Fruit fly (Drosophila melanogaster) whole organism, prepupa: ENCODE measurements around the gene CG13603.
A peak's percentile ranks its signal among the peaks of the same experiment; 100 is the strongest.

Experiments
- Blimp-1 ChIP-seq: fragments of 200-800 bp; sonication (Bioruptor generic); optimal IDR thresholded peaks from 3 replicates; lab custom pipeline; 2017; ENCODE audit warnings: missing biosample characterization, missing genetic modification characterization, mild to moderate bottlenecking, moderate library complexity, missing genetic modification reagents
- CG10631 ChIP-seq: fragments of 200-800 bp; sonication (Bioruptor generic); optimal IDR thresholded peaks from 2 replicates; lab custom pipeline; 2016; ENCODE audit warnings: missing biosample characterization, missing genetic modification characterization
- CG10669 ChIP-seq: fragments of 200-800 bp; sonication (Bioruptor generic); optimal IDR thresholded peaks from 3 replicates; lab custom pipeline; 2018; ENCODE audit warnings: missing biosample characterization, mild to moderate bottlenecking, missing genetic modification characterization, moderate library complexity
- CG11294 ChIP-seq: fragments of 200-800 bp; sonication (Bioruptor generic); IDR thresholded peaks from 2 replicates; pipeline ENCODE4 v1.3.6; 2022; ENCODE audit warnings: missing biosample characterization, missing genetic modification characterization
- CG11902 ChIP-seq: fragments of 200-800 bp; sonication (Bioruptor generic); optimal IDR thresholded peaks from 3 replicates; lab custom pipeline; 2016; ENCODE audit warnings: missing biosample characterization, missing genetic modification characterization
- CG1621 ChIP-seq: fragments of 200-800 bp; sonication (Bioruptor generic); optimal IDR thresholded peaks from 3 replicates; lab custom pipeline; 2018; ENCODE audit warnings: missing biosample characterization, mild to moderate bottlenecking, missing genetic modification characterization
- CG16779 ChIP-seq: fragments of 200-800 bp; sonication (Bioruptor generic); optimal IDR thresholded peaks from 3 replicates; lab custom pipeline; 2017; ENCODE audit warnings: missing biosample characterization, mild to moderate bottlenecking, missing genetic modification characterization
- CG3032 ChIP-seq: fragments of 200-800 bp; optimal IDR thresholded peaks from 2 replicates; lab custom pipeline; 2019; ENCODE audit warnings: missing biosample characterization, mild to moderate bottlenecking, missing genetic modification characterization, moderate library complexity
- CG31627 ChIP-seq: fragments of 200-800 bp; sonication (Bioruptor generic); optimal IDR thresholded peaks from 3 replicates; lab custom pipeline; 2016; ENCODE audit warnings: missing biosample characterization, missing genetic modification characterization
- CG32006 ChIP-seq: fragments of 200-800 bp; sonication (Bioruptor generic); optimal IDR thresholded peaks from 3 replicates; lab custom pipeline; 2017; ENCODE audit warnings: missing biosample characterization, mild to moderate bottlenecking, missing genetic modification characterization
- CG34406 ChIP-seq: fragments of 200-800 bp; sonication (Bioruptor generic); optimal IDR thresholded peaks from 3 replicates; lab custom pipeline; 2016; ENCODE audit warnings: missing biosample characterization, missing genetic modification characterization
- CG3919 ChIP-seq: fragments of 200-800 bp; sonication (Bioruptor generic); optimal IDR thresholded peaks from 3 replicates; lab custom pipeline; 2016; ENCODE audit warnings: missing biosample characterization, missing genetic modification characterization
- CG4318 ChIP-seq: fragments of 200-800 bp; sonication (Bioruptor generic); optimal IDR thresholded peaks from 3 replicates; lab custom pipeline; 2017; ENCODE audit warnings: missing biosample characterization, mild to moderate bottlenecking, missing genetic modification characterization
- CG6163 ChIP-seq: fragments of 200-800 bp; sonication (Bioruptor generic); IDR thresholded peaks from 3 replicates; pipeline ENCODE4 v1.3.6; 2022; ENCODE audit warnings: missing biosample characterization, missing genetic modification characterization
- CG6276 ChIP-seq: fragments of 200-800 bp; sonication (Bioruptor generic); optimal IDR thresholded peaks from 2 replicates; lab custom pipeline; 2017; ENCODE audit warnings: missing biosample characterization, mild to moderate bottlenecking, missing genetic modification characterization
- CG6792 ChIP-seq: fragments of 200-800 bp; sonication (Bioruptor generic); optimal IDR thresholded peaks from 3 replicates; lab custom pipeline; 2016; ENCODE audit warnings: missing biosample characterization, missing genetic modification characterization
- CG6854 ChIP-seq: fragments of 200-800 bp; sonication (Bioruptor generic); optimal IDR thresholded peaks from 2 replicates; lab custom pipeline; 2017; ENCODE audit warnings: missing biosample characterization, mild to moderate bottlenecking, missing genetic modification characterization
- CG8119 ChIP-seq: fragments of 200-800 bp; sonication (Bioruptor generic); IDR thresholded peaks from 3 replicates; pipeline ENCODE4 v1.3.6; 2022; ENCODE audit warnings: missing biosample characterization, missing genetic modification characterization
- CG8319 ChIP-seq: fragments of 200-800 bp; sonication (Bioruptor generic); optimal IDR thresholded peaks from 3 replicates; lab custom pipeline; 2016; ENCODE audit warnings: missing biosample characterization, missing genetic modification characterization
- CG8632 ChIP-seq: fragments of 200-800 bp; sonication (Bioruptor generic); optimal IDR thresholded peaks from 3 replicates; lab custom pipeline; 2016; ENCODE audit warnings: missing biosample characterization, missing genetic modification characterization
- CG9139 ChIP-seq: fragments of 200-800 bp; sonication (Bioruptor generic); optimal IDR thresholded peaks from 3 replicates; lab custom pipeline; 2017; ENCODE audit warnings: missing biosample characterization, mild to moderate bottlenecking, missing genetic modification characterization
- Eip75B ChIP-seq: fragments of 200-800 bp; sonication (Bioruptor generic); optimal IDR thresholded peaks from 3 replicates; lab custom pipeline; 2016; ENCODE audit warnings: missing biosample characterization, missing genetic modification characterization
- Eip78C ChIP-seq: fragments of 200-800 bp; sonication (Bioruptor generic); peaks from one replicate; lab custom pipeline; 2016; ENCODE audit warnings: missing biosample characterization, missing genetic modification characterization
- Eip93F ChIP-seq: fragments of 200-800 bp; sonication (Bioruptor generic); optimal IDR thresholded peaks from 2 replicates; lab custom pipeline; 2016; ENCODE audit warnings: missing biosample characterization, mild to moderate bottlenecking, missing genetic modification characterization
- Ets21C ChIP-seq: fragments of 200-800 bp; sonication (Bioruptor generic); optimal IDR thresholded peaks from 3 replicates; lab custom pipeline; 2016; ENCODE audit warnings: missing biosample characterization, missing genetic modification characterization
- Ets96B ChIP-seq: fragments of 200-800 bp; optimal IDR thresholded peaks from 2 replicates; lab custom pipeline; 2019; ENCODE audit warnings: missing biosample characterization, mild to moderate bottlenecking, missing genetic modification characterization, moderate library complexity
- Gug ChIP-seq: fragments of 200-800 bp; sonication (Bioruptor generic); IDR thresholded peaks from 2 replicates; pipeline ENCODE4 v1.3.6; 2022; ENCODE audit warnings: missing biosample characterization, missing genetic modification characterization
- Hr39 ChIP-seq: fragments of 200-800 bp; sonication (Bioruptor generic); optimal IDR thresholded peaks from 2 replicates; lab custom pipeline; 2016; ENCODE audit warnings: missing biosample characterization, missing genetic modification characterization
- Hr4 ChIP-seq: fragments of 200-800 bp; sonication (Bioruptor generic); optimal IDR thresholded peaks from 3 replicates; lab custom pipeline; 2016; ENCODE audit warnings: missing biosample characterization, missing genetic modification characterization
- Lpt ChIP-seq: fragments of 200-800 bp; sonication (Bioruptor generic); optimal IDR thresholded peaks from 3 replicates; lab custom pipeline; 2016; ENCODE audit warnings: missing biosample characterization, missing genetic modification characterization
- Met ChIP-seq: fragments of 200-800 bp; sonication (Bioruptor generic); optimal IDR thresholded peaks from 3 replicates; lab custom pipeline; 2016; ENCODE audit warnings: missing biosample characterization, missing genetic modification characterization
- OdsH ChIP-seq: fragments of 200-800 bp; sonication (Bioruptor generic); optimal IDR thresholded peaks from 3 replicates; lab custom pipeline; 2016; ENCODE audit warnings: missing biosample characterization, missing genetic modification characterization
- Smox ChIP-seq: fragments of 200-800 bp; sonication (Bioruptor generic); optimal IDR thresholded peaks from 3 replicates; lab custom pipeline; 2016; ENCODE audit warnings: missing biosample characterization, missing genetic modification characterization
- Sox102F ChIP-seq: fragments of 200-800 bp; sonication (Bioruptor generic); optimal IDR thresholded peaks from 2 replicates; lab custom pipeline; 2016; ENCODE audit warnings: missing biosample characterization, mild to moderate bottlenecking, missing genetic modification characterization
- Sox14 ChIP-seq: fragments of 200-800 bp; sonication (Bioruptor generic); optimal IDR thresholded peaks from 3 replicates; lab custom pipeline; 2016; ENCODE audit warnings: missing biosample characterization, missing genetic modification characterization
- Sox15 ChIP-seq: fragments of 200-800 bp; sonication (Bioruptor generic); optimal IDR thresholded peaks from 3 replicates; lab custom pipeline; 2016; ENCODE audit warnings: missing biosample characterization, missing genetic modification characterization
- achi ChIP-seq: fragments of 200-800 bp; sonication (Bioruptor generic); optimal IDR thresholded peaks from 3 replicates; lab custom pipeline; 2016; ENCODE audit warnings: missing biosample characterization, missing genetic modification characterization
- cyc ChIP-seq: fragments of 200-800 bp; sonication (Bioruptor generic); optimal IDR thresholded peaks from 3 replicates; lab custom pipeline; 2016; ENCODE audit warnings: missing biosample characterization, missing genetic modification characterization
- dsx ChIP-seq: fragments of 200-800 bp; optimal IDR thresholded peaks from 3 replicates; lab custom pipeline; 2019; ENCODE audit warnings: missing biosample characterization, mild to moderate bottlenecking, missing genetic modification characterization, moderate library complexity; ENCODE audit not compliant: poor library complexity, severe bottlenecking
- eg ChIP-seq: fragments of 200-800 bp; sonication (Bioruptor generic); IDR thresholded peaks from 3 replicates; pipeline ENCODE4 v1.3.6; 2022; ENCODE audit warnings: missing biosample characterization, missing genetic modification characterization
- fkh ChIP-seq: fragments of 200-800 bp; sonication (Bioruptor generic); optimal IDR thresholded peaks from 3 replicates; lab custom pipeline; 2017; ENCODE audit warnings: missing biosample characterization, mild to moderate bottlenecking, missing genetic modification characterization, moderate library complexity
- lz ChIP-seq: fragments of 200-800 bp; sonication (Bioruptor generic); optimal IDR thresholded peaks from 3 replicates; lab custom pipeline; 2016; ENCODE audit warnings: missing biosample characterization, missing genetic modification characterization
- net ChIP-seq: fragments of 200-800 bp; sonication (Bioruptor generic); optimal IDR thresholded peaks from 3 replicates; lab custom pipeline; 2016; ENCODE audit warnings: missing biosample characterization, missing genetic modification characterization
- salr ChIP-seq, 2 experiments: fragments of 200-800 bp; sonication (Bioruptor generic); optimal IDR thresholded peaks; 3 replicates each; lab custom pipeline; 2016 to 2018; ENCODE audit warnings: missing biosample characterization in 2 of 2, missing genetic modification characterization in 2 of 2, mild to moderate bottlenecking in 1 of 2
- spab ChIP-seq: fragments of 200-800 bp; sonication (Bioruptor generic); optimal IDR thresholded peaks from 2 replicates; lab custom pipeline; 2017; ENCODE audit warnings: missing biosample characterization, mild to moderate bottlenecking, missing genetic modification characterization, missing genetic modification reagents
- ss ChIP-seq, 2 experiments: fragments of 200-800 bp; sonication (Bioruptor generic); optimal IDR thresholded peaks; 2 replicates in 1 of 2; 3 replicates in 1 of 2; lab custom pipeline; 2017 to 2018; ENCODE audit warnings: mild to moderate bottlenecking in 2 of 2, missing biosample characterization in 2 of 2, missing genetic modification characterization in 2 of 2, moderate library complexity in 1 of 2
- svp ChIP-seq: fragments of 200-800 bp; sonication (Bioruptor generic); peaks from one replicate; lab custom pipeline; 2016; ENCODE audit warnings: missing biosample characterization, missing genetic modification characterization
- topi ChIP-seq: fragments of 200-800 bp; sonication (Bioruptor generic); optimal IDR thresholded peaks from 3 replicates; lab custom pipeline; 2016; ENCODE audit warnings: missing biosample characterization, missing genetic modification characterization
- vri ChIP-seq: fragments of 200-800 bp; sonication (Bioruptor generic); optimal IDR thresholded peaks from 3 replicates; lab custom pipeline; 2016; ENCODE audit warnings: missing biosample characterization, mild to moderate bottlenecking, missing genetic modification characterization

CG13603 gene

DNA sequence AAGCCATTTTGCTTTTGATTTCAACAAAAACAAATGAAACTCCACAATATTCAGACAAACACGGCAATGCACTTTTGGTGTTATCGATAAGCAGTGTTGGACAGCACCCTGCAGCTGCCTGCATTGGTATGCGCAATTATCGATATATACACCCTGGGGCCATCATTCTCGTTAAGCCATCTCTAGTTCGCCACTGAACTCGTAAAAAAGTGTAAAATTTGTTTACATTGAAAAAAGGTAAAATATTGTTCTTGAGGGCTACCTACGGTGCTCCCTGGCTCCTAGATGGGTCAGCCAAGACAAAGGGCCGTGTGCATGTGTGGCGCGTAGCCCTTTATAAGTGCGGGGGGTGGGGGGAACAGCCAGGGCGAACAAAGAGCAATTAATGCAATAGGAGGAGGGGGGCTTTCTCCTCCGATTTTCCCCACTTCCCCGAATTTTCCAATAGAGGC lies at the start of gene CG13603, which contains the start of gene CG5902 (continued):
- TF ChIP-seq CG32006 (GFP tag; lab: Kevin White, UChicago) (no peak), Met (no peak), ss (GFP tag; optimal IDR thresholded peaks at IDR 0.05; lab: Kevin White, UChicago) (peak in 1 of 2 experiments; percentile 72), achi (no peak)

DNA sequence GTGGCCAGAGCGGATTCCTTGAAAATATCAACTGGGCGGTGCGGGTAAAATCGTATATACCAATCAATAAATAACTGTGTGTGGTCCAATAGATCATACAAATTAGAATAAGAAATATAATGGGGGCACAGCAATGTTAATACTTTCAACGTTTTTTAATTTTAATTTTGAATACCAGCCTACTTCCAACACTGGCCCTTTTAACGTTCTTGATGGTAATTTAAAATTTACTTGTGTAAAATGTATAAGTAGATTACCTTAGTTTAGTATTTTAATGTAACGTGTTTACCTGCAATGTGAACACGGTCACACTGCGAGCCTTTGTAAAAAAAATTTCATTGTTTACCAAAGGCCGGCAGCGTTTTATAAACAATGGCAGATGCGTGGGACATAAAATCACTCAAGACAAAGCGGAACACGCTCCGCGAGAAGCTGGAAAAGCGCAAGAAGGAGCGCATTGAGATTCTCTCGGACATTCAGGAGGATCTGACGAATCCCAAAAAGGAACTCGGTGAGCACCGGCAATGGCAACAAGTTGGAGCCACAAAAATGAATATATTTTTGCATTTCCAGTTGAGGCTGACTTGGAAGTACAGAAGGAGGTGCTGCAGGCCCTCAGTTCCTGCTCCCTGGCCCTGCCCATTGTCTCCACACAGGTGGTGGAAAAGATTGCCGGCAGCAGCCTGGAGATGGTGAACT lies 45.6 kb upstream of the CG13603 start, which contains the start of the genes KrT95D and Mettl3:
TSS of gene KrT95D (minus strand) at position 3 of the 699 bp plus-strand sequence.
TSS of gene Mettl3 (plus strand) at position 333 of the 699 bp plus-strand sequence.
- TF ChIP-seq CG10631 (GFP tag; lab: Kevin White, UChicago) (no peak), lz (peak; percentile 2), Smox (GFP tag; lab: Kevin White, UChicago) (peak; percentile 1), Eip78C (GFP tag; lab: Kevin White, UChicago) (no peak), CG9139 (GFP tag; lab: Kevin White, UChicago) (no peak), OdsH (GFP tag; lab: Kevin White, UChicago) (no peak), CG10669 (no peak), CG4318 (GFP tag; lab: Kevin White, UChicago) (no peak), CG11294 (GFP tag; lab: Robert Waterston, UW) (no peak), CG3032 (tag; lab: Kevin White, UChicago) (peak; percentile 1), svp (GFP tag; lab: Kevin White, UChicago) (no peak), CG8632 (no peak), CG6792 (GFP tag; lab: Kevin White, UChicago) (no peak), cyc (GFP tag; lab: Kevin White, UChicago) (peak; percentile 3), CG31627 (peak; percentile 30), CG6163 (GFP tag; lab: Robert Waterston, UW) (no peak), CG1621 (tag; lab: Kevin White, UChicago) (no peak), CG8319 (no peak), CG8119 (GFP tag; lab: Robert Waterston, UW) (no peak), Hr39 (GFP tag; lab: Kevin White, UChicago) (peak; percentile 11), Eip75B (GFP tag; lab: Kevin White, UChicago) (no peak), net (no peak), Met (peak; percentile 49), Sox15 (no peak), Blimp-1 (GFP tag; lab: Kevin White, UChicago) (no peak), vri (GFP tag; lab: Kevin White, UChicago) (no peak), salr (GFP tag; optimal IDR thresholded peaks at IDR 0.05; lab: Kevin White, UChicago) (no peak), Ets96B (tag; lab: Kevin White, UChicago) (no peak), spab (GFP tag; lab: Kevin White, UChicago) (no peak), Ets21C (no peak), topi (no peak), CG3919 (GFP tag; lab: Kevin White, UChicago) (no peak), ss (GFP tag; optimal IDR thresholded peaks at IDR 0.05; lab: Kevin White, UChicago) (no peak), CG32006 (GFP tag; lab: Kevin White, UChicago) (no peak), Sox102F (GFP tag; lab: Kevin White, UChicago) (no peak), Hr4 (GFP tag; lab: Kevin White, UChicago) (peak; percentile 9), achi (no peak), CG34406 (GFP tag; lab: Kevin White, UChicago) (no peak), dsx (GFP tag; lab: Kevin White, UChicago) (no peak), Lpt (GFP tag; lab: Kevin White, UChicago) (no peak), Eip93F (no peak), CG16779 (tag; lab: Kevin White, UChicago) (no peak), Sox14 (GFP tag; lab: Kevin White, UChicago) (peak; percentile 87), fkh (GFP tag; lab: Kevin White, UChicago) (peak; percentile 98), CG11902 (no peak), eg (GFP tag; lab: Robert Waterston, UW) (no peak), Gug (GFP tag; lab: Robert Waterston, UW) (no peak), CG6276 (GFP tag; lab: Kevin White, UChicago) (no peak), CG6854 (GFP tag; lab: Kevin White, UChicago) (no peak)
